Fruit fly (Drosophila melanogaster): ENCODE measurements around the gene Golgin104.

DNA sequence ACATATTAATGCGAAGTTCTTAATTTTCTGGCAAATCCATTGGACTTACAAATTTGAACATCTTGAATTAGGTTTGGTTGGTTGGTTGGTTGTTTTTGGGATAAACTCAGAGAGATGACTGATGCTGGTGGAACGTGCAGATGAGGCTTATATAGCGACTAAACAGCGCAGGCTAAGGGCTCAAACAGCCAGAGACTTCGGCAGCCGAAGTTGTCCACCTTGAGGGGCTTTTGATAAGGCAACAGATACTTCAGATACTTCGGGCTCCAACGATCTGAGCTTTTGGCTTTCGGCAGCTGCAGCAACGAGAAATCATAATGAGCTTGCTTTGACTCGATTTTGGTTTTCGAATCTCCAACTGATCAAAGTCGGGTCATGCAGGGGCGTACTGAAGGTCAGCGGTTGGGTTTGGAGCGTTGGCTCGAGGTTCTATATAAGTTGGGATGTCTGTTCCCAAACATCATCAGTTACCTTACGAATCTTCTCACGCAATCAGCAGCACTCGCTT is 32.3 kb downstream of the Golgin104 start, which contains the start of the genes CG13041 and CG13060:
- no peak for TF ChIP-seq CG8478 (optimal IDR thresholded peaks at IDR 0.05)
- TF ChIP-seq CTCF (optimal IDR thresholded peaks at IDR 0.05) = no peak
